Worm (Caenorhabditis elegans) whole organism, L2 larva: ENCODE data around the gene F37C12.14.

Source experiments
- C34F6.9 ChIP-seq: fragments of 150-350 bp; optimal IDR thresholded peaks from 2 replicates; lab custom pipeline; 2014; ENCODE audit warnings: missing biosample characterization, missing genetic modification characterization
- F13H6.1 ChIP-seq: sonication (generic microtip); optimal IDR thresholded peaks from 2 replicates; lab custom pipeline; 2016; ENCODE audit warnings: missing genetic modification characterization, missing compliant biosample characterization
- R02D3.7 ChIP-seq: fragments of 150-350 bp; optimal IDR thresholded peaks from 2 replicates; lab custom pipeline; 2014; ENCODE audit warnings: missing biosample characterization, missing genetic modification characterization
- Y55F3AM.14 ChIP-seq: fragments of 200-800 bp; sonication (Bioruptor generic); optimal IDR thresholded peaks from 2 replicates; lab custom pipeline; 2018; ENCODE audit warnings: mild to moderate bottlenecking, missing genetic modification characterization, missing compliant biosample characterization
- alr-1 ChIP-seq: fragments of 150-350 bp; optimal IDR thresholded peaks from 2 replicates; lab custom pipeline; 2014; ENCODE audit warnings: missing biosample characterization, missing genetic modification characterization
- aly-2 ChIP-seq: fragments of 150-350 bp; optimal IDR thresholded peaks from 2 replicates; lab custom pipeline; 2014; ENCODE audit warnings: missing biosample characterization, missing genetic modification characterization
- ama-1 ChIP-seq: fragments of 150-350 bp; optimal IDR thresholded peaks from 2 replicates; lab custom pipeline; 2018; ENCODE audit warnings: inconsistent platforms
- ceh-16 ChIP-seq: fragments of 150-350 bp; optimal IDR thresholded peaks from 2 replicates; lab custom pipeline; 2014; ENCODE audit warnings: missing biosample characterization, missing genetic modification characterization
- ceh-82 ChIP-seq: fragments of 150-350 bp; optimal IDR thresholded peaks from 2 replicates; lab custom pipeline; 2014; ENCODE audit warnings: missing biosample characterization, missing genetic modification characterization
- egl-27 ChIP-seq: sonication (generic microtip); optimal IDR thresholded peaks from 3 replicates; lab custom pipeline; 2017; ENCODE audit warnings: missing biosample characterization, missing genetic modification reagents, missing genetic modification characterization
- elt-3 ChIP-seq: sonication (generic microtip); optimal IDR thresholded peaks from 2 replicates; lab custom pipeline; 2017; ENCODE audit warnings: missing biosample characterization, missing genetic modification characterization
- fos-1 ChIP-seq: fragments of 150-350 bp; optimal IDR thresholded peaks from 2 replicates; lab custom pipeline; 2014; ENCODE audit warnings: missing biosample characterization, missing genetic modification characterization
- gmeb-1 ChIP-seq: fragments of 150-350 bp; optimal IDR thresholded peaks from 2 replicates; lab custom pipeline; 2014; ENCODE audit warnings: missing biosample characterization, missing genetic modification characterization
- lin-13 ChIP-seq: fragments of 150-350 bp; optimal IDR thresholded peaks from 2 replicates; lab custom pipeline; 2014; ENCODE audit warnings: missing biosample characterization, missing genetic modification reagents, missing genetic modification characterization
- lsy-2 ChIP-seq, 2 experiments: fragments of 150-350 bp in 1 of 2; sonication (generic microtip) in 1 of 2; optimal IDR thresholded peaks; 2 replicates each; lab custom pipeline; 2014 to 2017; ENCODE audit warnings: missing biosample characterization in 2 of 2, missing genetic modification characterization in 2 of 2
- mab-5 ChIP-seq: fragments of 150-350 bp; optimal IDR thresholded peaks from 2 replicates; lab custom pipeline; 2014; ENCODE audit warnings: missing biosample characterization, missing genetic modification characterization
- mbf-1 ChIP-seq: sonication (generic microtip); optimal IDR thresholded peaks from 2 replicates; lab custom pipeline; 2017; ENCODE audit warnings: missing biosample characterization, missing genetic modification characterization
- mdl-1 ChIP-seq, 2 experiments: fragments of 150-350 bp in 1 of 2; sonication (generic microtip) in 1 of 2; optimal IDR thresholded peaks; 2 replicates each; lab custom pipeline; 2017; ENCODE audit warnings: missing biosample characterization in 2 of 2, missing genetic modification characterization in 2 of 2
- nhr-10 ChIP-seq: sonication (generic microtip); optimal IDR thresholded peaks from 2 replicates; lab custom pipeline; 2017; ENCODE audit warnings: missing biosample characterization, missing genetic modification characterization
- nhr-129 ChIP-seq: fragments of 150-350 bp; optimal IDR thresholded peaks from 2 replicates; lab custom pipeline; 2014; ENCODE audit warnings: missing biosample characterization, missing genetic modification characterization
- nhr-21 ChIP-seq: fragments of 150-350 bp; optimal IDR thresholded peaks from 2 replicates; lab custom pipeline; 2014; ENCODE audit warnings: missing biosample characterization, missing genetic modification characterization
- nhr-23 ChIP-seq: fragments of 150-350 bp; optimal IDR thresholded peaks from 2 replicates; lab custom pipeline; 2014; ENCODE audit warnings: missing biosample characterization, missing genetic modification reagents, missing genetic modification characterization
- nhr-25 ChIP-seq: fragments of 150-350 bp; sonication (generic microtip); optimal IDR thresholded peaks from 3 replicates; lab custom pipeline; 2014; ENCODE audit warnings: missing biosample characterization, missing genetic modification characterization
- nhr-6 ChIP-seq: fragments of 150-350 bp; optimal IDR thresholded peaks from 2 replicates; lab custom pipeline; 2014; ENCODE audit warnings: missing biosample characterization, missing genetic modification characterization
- nhr-77 ChIP-seq: fragments of 150-350 bp; optimal IDR thresholded peaks from 2 replicates; lab custom pipeline; 2014; ENCODE audit warnings: missing biosample characterization, missing genetic modification characterization
- peb-1 ChIP-seq: fragments of 150-350 bp; optimal IDR thresholded peaks from 2 replicates; lab custom pipeline; 2014; ENCODE audit warnings: missing biosample characterization, missing genetic modification characterization
- sem-4 ChIP-seq: fragments of 150-350 bp; optimal IDR thresholded peaks from 2 replicates; lab custom pipeline; 2014; ENCODE audit warnings: missing biosample characterization, missing genetic modification reagents, missing genetic modification characterization
- skn-1 ChIP-seq: sonication (generic microtip); optimal IDR thresholded peaks from 2 replicates; lab custom pipeline; 2017; ENCODE audit warnings: missing biosample characterization, missing genetic modification characterization
- sma-9 ChIP-seq, 2 experiments: fragments of 150-350 bp in 1 of 2; sonication (generic microtip) in 1 of 2; optimal IDR thresholded peaks; 2 replicates each; lab custom pipeline; 2014 to 2016; ENCODE audit warnings: missing genetic modification characterization in 2 of 2, mild to moderate bottlenecking in 1 of 2, missing biosample characterization in 1 of 2, missing compliant biosample characterization in 1 of 2, missing genetic modification reagents in 1 of 2, moderate library complexity in 1 of 2
- snpc-4 ChIP-seq: fragments of 150-350 bp; optimal IDR thresholded peaks from 2 replicates; lab custom pipeline; 2014; ENCODE audit warnings: missing biosample characterization, missing genetic modification characterization
- unc-39 ChIP-seq: fragments of 150-350 bp; optimal IDR thresholded peaks from 2 replicates; lab custom pipeline; 2014; ENCODE audit warnings: missing biosample characterization, missing genetic modification characterization
- unc-55 ChIP-seq: fragments of 150-350 bp; sonication (generic microtip); optimal IDR thresholded peaks from 3 replicates; lab custom pipeline; 2014; ENCODE audit warnings: missing biosample characterization, missing genetic modification reagents, missing genetic modification characterization
- unc-62 ChIP-seq: fragments of 150-350 bp; optimal IDR thresholded peaks from 2 replicates; lab custom pipeline; 2014; ENCODE audit warnings: missing biosample characterization, missing genetic modification reagents, missing genetic modification characterization
- ztf-4 ChIP-seq: fragments of 150-350 bp; optimal IDR thresholded peaks from 2 replicates; lab custom pipeline; 2014; ENCODE audit warnings: missing biosample characterization, missing genetic modification characterization

The F37C12.14 gene

DNA sequence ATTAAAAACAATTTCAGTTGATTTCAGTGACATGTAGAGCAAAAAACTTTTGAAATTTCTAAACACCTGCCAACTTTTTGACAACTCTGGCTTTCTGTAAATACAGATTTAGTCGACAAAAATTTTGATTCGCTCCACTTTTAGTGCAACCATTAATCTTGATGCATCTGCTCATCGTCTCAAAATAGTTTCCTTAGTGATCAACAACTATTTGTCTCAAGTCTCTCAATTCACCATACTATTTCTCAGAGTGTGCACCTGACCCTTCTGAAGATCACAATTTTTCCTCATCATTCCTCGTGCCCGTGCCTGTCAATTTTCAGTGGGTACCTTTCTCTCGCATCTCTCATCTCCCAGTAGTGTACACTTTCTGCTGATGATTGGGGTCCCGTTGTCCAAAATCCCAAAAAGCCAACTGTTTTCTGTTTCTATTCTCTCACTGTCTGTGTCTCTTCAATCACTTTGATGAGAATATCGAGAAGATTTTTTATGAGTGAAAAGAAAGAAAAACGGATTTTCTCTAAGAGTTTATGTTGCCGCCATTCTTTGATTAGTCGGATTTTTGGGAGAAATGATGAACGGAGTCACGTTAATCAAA, 31.6 kb upstream of the F37C12.14 start:
- TF ChIP-seq C34F6.9 (tag; lab: Kevin White, UChicago) = peak; percentile 66
- peak; percentile 85 for TF ChIP-seq F13H6.1
- peak in 1 of 2 experiments; percentile 68 for TF ChIP-seq lsy-2 (tag; optimal IDR thresholded peaks at IDR 0.05; lab: Kevin White, UChicago)
- no peak for TF ChIP-seq mdl-1 (tag; optimal IDR thresholded peaks at IDR 0.05; lab: Kevin White, UChicago)
- no peak for TF ChIP-seq elt-3 (tag; lab: Kevin White, UChicago)
- no peak for TF ChIP-seq ceh-82
- TF ChIP-seq unc-62 (GFP tag; lab: Kevin White, UChicago) = peak; percentile 37
- TF ChIP-seq ztf-4 (tag; lab: Kevin White, UChicago) = peak; percentile 24
- TF ChIP-seq lin-13 = peak; percentile 54
- peak; percentile 70 for TF ChIP-seq mab-5 (tag; lab: Kevin White, UChicago)
- peak; percentile 77 for TF ChIP-seq sma-9 (GFP tag; optimal IDR thresholded peaks at IDR 0.05; lab: Kevin White, UChicago)
- TF ChIP-seq sma-9 (tag; optimal IDR thresholded peaks at IDR 0.05; lab: Kevin White, UChicago) = no peak
- TF ChIP-seq sem-4 (tag; lab: Kevin White, UChicago) = peak; percentile 54
- peak; percentile 84 for TF ChIP-seq nhr-129 (tag; lab: Kevin White, UChicago)
- TF ChIP-seq nhr-25 (tag; lab: Kevin White, UChicago) = no peak
- TF ChIP-seq, all 48 proteins: peak for 10

ce11 chrIII:7216226-7216625, 30.9 kb upstream of the F37C12.14 start, which contains the start of gene R151.1:
TSS of gene R151.1 (plus strand) at chrIII:7216526.
- no peak for TF ChIP-seq peb-1 (tag; lab: Kevin White, UChicago)
- no peak for TF ChIP-seq sem-4 (tag; lab: Kevin White, UChicago)
- no peak for TF ChIP-seq unc-39 (tag; lab: Kevin White, UChicago)
- no peak for TF ChIP-seq mbf-1 (tag; lab: Kevin White, UChicago)
- no peak for TF ChIP-seq elt-3 (tag; lab: Kevin White, UChicago)
- TF ChIP-seq sma-9 (GFP tag; optimal IDR thresholded peaks at IDR 0.05; lab: Kevin White, UChicago) = no peak
- TF ChIP-seq sma-9 (tag; optimal IDR thresholded peaks at IDR 0.05; lab: Kevin White, UChicago) = no peak
- no peak for TF ChIP-seq nhr-77
- TF ChIP-seq ama-1 (lab: Kevin White, UChicago) = no peak
- TF ChIP-seq unc-62 (GFP tag; lab: Kevin White, UChicago) = no peak

DNA sequence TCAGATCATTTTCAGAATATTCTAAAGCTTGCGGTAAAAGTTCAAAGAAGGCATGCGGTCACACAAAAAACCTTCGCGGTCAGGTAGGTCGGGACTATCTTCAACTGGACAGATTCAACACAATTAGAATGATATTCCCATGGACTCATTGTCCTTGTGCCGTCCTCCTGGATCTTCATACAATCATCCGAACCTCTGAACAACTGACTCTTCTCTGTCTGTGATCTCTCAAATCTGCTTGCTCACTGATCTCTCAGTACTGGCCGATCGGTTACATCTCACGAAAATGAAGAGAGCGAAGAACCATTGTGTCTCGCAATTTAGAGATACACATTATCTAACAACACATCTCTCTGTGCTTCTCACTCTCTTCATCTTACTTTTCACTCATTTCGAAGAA, 30.2 kb upstream of the F37C12.14 start:
- peak in 1 of 2 experiments; percentile 16 for TF ChIP-seq lsy-2 (tag; optimal IDR thresholded peaks at IDR 0.05; lab: Kevin White, UChicago)
- TF ChIP-seq sma-9 (GFP tag; optimal IDR thresholded peaks at IDR 0.05; lab: Kevin White, UChicago) = peak; percentile 19
- no peak for TF ChIP-seq sma-9 (tag; optimal IDR thresholded peaks at IDR 0.05; lab: Kevin White, UChicago)
- TF ChIP-seq F13H6.1 = peak; percentile 13
- TF ChIP-seq nhr-23 (tag; lab: Kevin White, UChicago) = no peak
- peak; percentile 55 for TF ChIP-seq nhr-129 (tag; lab: Kevin White, UChicago)
- no peak for TF ChIP-seq nhr-10 (tag; lab: Kevin White, UChicago)
- no peak for TF ChIP-seq nhr-21

DNA sequence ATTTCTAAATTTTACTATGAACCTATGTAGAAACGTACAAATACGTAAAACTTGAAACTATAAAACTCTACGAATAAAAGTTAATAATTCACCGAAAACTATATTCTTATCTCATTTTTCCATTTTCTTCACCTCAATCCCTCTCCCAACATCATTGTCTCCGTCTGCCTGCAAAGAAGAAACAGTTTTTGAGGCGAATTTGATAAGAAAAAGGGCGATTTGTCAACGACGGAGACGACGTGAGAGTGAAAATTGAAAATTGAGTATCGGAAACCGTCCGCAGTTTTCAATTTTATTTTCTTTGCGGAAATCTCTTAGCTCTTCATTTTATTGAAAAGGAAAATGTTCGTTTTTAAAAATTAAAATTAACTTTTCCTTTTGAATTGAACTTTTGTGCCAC, 26.7 kb upstream of the F37C12.14 start:
- TF ChIP-seq unc-55 (GFP tag; lab: Kevin White, UChicago) = no peak
- no peak for TF ChIP-seq alr-1 (tag; lab: Kevin White, UChicago)
- peak; percentile 19 for TF ChIP-seq gmeb-1 (tag; lab: Kevin White, UChicago)
- TF ChIP-seq nhr-129 (tag; lab: Kevin White, UChicago) = no peak
- TF ChIP-seq skn-1 (tag; lab: Kevin White, UChicago) = no peak
- no peak for TF ChIP-seq ceh-16
- no peak for TF ChIP-seq R02D3.7 (tag; lab: Kevin White, UChicago)
- peak; percentile 62 for TF ChIP-seq fos-1
- TF ChIP-seq aly-2 = no peak

- peak; percentile 22 for TF ChIP-seq unc-55 (GFP tag; lab: Kevin White, UChicago)
- no peak for TF ChIP-seq gmeb-1 (tag; lab: Kevin White, UChicago)
Measured at ce11 chrIII:7210486-7210885, 25.1 kb upstream of the F37C12.14 start.

DNA sequence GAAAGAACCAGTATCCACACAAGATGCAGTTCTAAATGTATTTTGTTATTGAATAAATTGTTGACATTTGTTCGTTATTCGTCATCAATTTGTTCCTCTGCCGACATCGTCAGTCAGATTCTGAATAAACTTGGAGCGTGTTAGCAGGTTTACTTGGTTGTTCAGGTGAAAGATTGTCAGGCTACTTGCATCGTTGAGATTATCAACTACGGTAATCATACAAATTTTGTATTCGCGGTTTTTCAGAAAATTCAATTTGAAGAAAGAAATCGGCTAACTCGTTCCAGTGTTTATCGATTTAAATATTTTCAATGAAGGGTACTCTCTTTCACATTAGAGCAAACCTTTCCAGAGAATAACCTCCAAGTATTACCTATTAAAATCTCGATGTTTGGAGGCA, 24.3 kb upstream of the F37C12.14 start, which contains the start of gene R151.2:
TSS of gene R151.2 (plus strand) at position 247 of the 400 bp plus-strand sequence.
- TF ChIP-seq sem-4 (tag; lab: Kevin White, UChicago) (no peak), aly-2 (no peak), sma-9 (GFP tag; optimal IDR thresholded peaks at IDR 0.05; lab: Kevin White, UChicago) (no peak), sma-9 (tag; optimal IDR thresholded peaks at IDR 0.05; lab: Kevin White, UChicago) (no peak), nhr-25 (tag; lab: Kevin White, UChicago) (no peak), ceh-16 (no peak), egl-27 (tag; lab: Kevin White, UChicago) (no peak), ama-1 (lab: Kevin White, UChicago) (no peak), nhr-6 (tag; lab: Kevin White, UChicago) (no peak), nhr-10 (tag; lab: Kevin White, UChicago) (no peak), ceh-82 (no peak), Y55F3AM.14 (GFP tag; lab: Kevin White, UChicago) (no peak), nhr-129 (tag; lab: Kevin White, UChicago) (no peak), snpc-4 (tag; lab: Kevin White, UChicago) (no peak)
- TF ChIP-seq, all 48 proteins: peak for 0
